Worm (Caenorhabditis elegans) whole organism, L4 larva: Measurements from ENCODE around the gene icl-1.

Source experiments
- F49E8.2 ChIP-seq: sonication (generic microtip); optimal IDR thresholded peaks from 2 replicates; lab custom pipeline; 2016; ENCODE audit warnings: missing compliant biosample characterization, mild to moderate bottlenecking, missing genetic modification characterization, borderline replicate concordance
- ZK337.2 ChIP-seq: fragments of 200-800 bp; sonication (Bioruptor generic); IDR thresholded peaks from 2 replicates; pipeline ENCODE4 v1.3.6; 2022; ENCODE audit warnings: missing genetic modification reagents, missing genetic modification characterization, missing compliant biosample characterization
- ama-1 ChIP-seq: fragments of 150-350 bp; optimal IDR thresholded peaks from 2 replicates; lab custom pipeline; 2014; ENCODE audit warnings: inconsistent platforms, mixed read lengths
- ceh-20 ChIP-seq: fragments of 200-800 bp; sonication (Bioruptor generic); IDR thresholded peaks from 2 replicates; pipeline ENCODE4 v1.3.6; 2022; ENCODE audit warnings: missing genetic modification reagents, missing genetic modification characterization, missing compliant biosample characterization
- dpl-1 ChIP-seq: fragments of 150-350 bp; optimal IDR thresholded peaks from 2 replicates; lab custom pipeline; 2014; ENCODE audit warnings: missing biosample characterization, missing genetic modification reagents, missing genetic modification characterization
- fkh-10 ChIP-seq: fragments of 150-350 bp; optimal IDR thresholded peaks from 2 replicates; lab custom pipeline; 2014; ENCODE audit warnings: missing biosample characterization, missing genetic modification reagents, missing genetic modification characterization
- fos-1 ChIP-seq: fragments of 150-350 bp; optimal IDR thresholded peaks from 2 replicates; lab custom pipeline; 2014; ENCODE audit warnings: missing biosample characterization, missing genetic modification characterization
- nhr-28 ChIP-seq: fragments of 150-350 bp; optimal IDR thresholded peaks from 2 replicates; lab custom pipeline; 2014; ENCODE audit warnings: missing biosample characterization, missing genetic modification characterization

DNA sequence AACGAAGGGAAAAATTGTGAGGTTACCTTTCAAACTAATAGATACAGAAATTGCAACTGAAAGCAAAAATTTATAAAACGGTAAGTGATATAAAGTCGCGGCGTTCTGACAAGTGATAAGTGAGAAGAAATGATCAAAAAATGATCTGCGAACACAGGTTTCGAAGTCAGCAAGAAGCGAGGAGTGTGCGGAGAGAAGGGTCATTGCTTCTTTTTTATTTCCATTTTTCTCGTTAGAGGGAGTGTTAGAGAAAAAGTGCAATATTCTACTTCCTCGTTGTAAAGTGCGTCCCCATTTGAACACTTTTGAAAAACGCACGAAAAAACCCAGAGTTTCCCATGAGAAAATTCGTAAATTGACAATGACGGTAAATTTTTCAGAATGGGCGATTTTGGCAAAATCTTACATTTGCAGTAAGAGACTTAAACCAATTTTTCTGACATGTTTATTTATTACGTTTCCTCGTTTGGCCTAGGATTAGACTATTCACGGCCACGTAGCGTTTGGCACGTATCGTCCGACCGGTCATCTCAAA is 51.2 kb downstream of the icl-1 start, which contains the start of the genes fbxa-72 and srx-21:
- TF ChIP-seq ZK337.2 (GFP tag; lab: Robert Waterston, UW): no peak
- TF ChIP-seq fkh-10 (GFP tag; lab: Kevin White, UChicago): no peak
- TF ChIP-seq F49E8.2: no peak
- TF ChIP-seq ceh-20 (GFP tag; lab: Robert Waterston, UW): no peak
- TF ChIP-seq ama-1: no peak
- no peak for TF ChIP-seq fos-1 (tag; lab: Kevin White, UChicago)
- TF ChIP-seq nhr-28: peak; percentile 90
- TF ChIP-seq dpl-1 (GFP tag; lab: Kevin White, UChicago): no peak
